Worm (Caenorhabditis elegans): ENCODE data around the gene Y41D4B.24.

DNA sequence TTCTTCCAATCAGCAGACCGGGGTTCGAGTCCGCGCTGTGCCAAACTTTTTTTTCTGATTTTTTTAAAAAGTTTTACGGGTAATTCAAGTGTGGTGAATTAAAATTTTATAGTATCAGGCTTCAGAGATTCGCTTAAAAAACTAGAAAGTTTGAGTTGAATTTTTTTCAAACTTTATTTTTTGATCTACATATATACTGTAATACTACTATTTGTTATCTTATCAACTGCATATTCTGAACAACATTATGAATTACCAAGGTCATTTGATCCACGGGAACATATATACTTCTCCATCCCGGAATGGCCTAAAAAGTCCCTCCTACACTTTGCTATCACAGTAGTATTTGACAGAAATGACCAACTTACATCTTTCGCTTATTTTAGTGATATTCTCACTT, 48.5 kb downstream of the Y41D4B.24 start, which contains the start of gene Y41D4B.6:
- TF ChIP-seq lsy-2 (tag; optimal IDR thresholded peaks at IDR 0.05): no peak
- TF ChIP-seq unc-120 (tag; optimal IDR thresholded peaks at IDR 0.05; ENCODE audit: poor library complexity, severe bottlenecking): no peak
- TF ChIP-seq nhr-12 (tag; optimal IDR thresholded peaks at IDR 0.05): no peak
- TF ChIP-seq tbx-8 (GFP tag; optimal IDR thresholded peaks at IDR 0.05): no peak
- no peak for TF ChIP-seq nhr-2 (tag; optimal IDR thresholded peaks at IDR 0.05)
- TF ChIP-seq ztf-11 (tag; optimal IDR thresholded peaks at IDR 0.05): no peak

Measured in whole organism, mixed stage, embryonic.